Worm (Caenorhabditis elegans): Measurements from ENCODE around the gene let-413.

DNA sequence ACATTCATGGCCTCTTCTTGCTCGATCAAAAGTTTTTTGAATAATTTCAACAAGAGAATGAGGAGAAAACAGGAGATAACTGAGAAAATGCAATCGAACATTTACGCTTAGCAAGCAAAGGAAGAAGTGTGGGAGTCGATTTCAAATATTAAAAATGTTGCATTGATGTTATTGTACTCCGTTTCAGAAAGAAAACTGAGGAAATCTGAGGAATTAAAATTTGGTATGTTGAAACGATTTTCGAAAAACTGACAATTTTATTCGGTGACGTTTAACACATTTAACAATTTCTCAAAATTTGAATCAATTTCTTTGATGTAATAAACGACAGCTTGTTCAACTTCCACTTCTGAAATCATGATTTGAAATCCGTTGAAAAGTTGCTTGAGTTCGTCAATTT is 23.0 kb downstream of the let-413 start, which contains the start of gene F26D11.13:
- no peak for TF ChIP-seq skn-1 (tag; optimal IDR thresholded peaks at IDR 0.05)
- no peak for TF ChIP-seq elt-1 (tag; optimal IDR thresholded peaks at IDR 0.05)
- TF ChIP-seq lin-13 (GFP tag; optimal IDR thresholded peaks at IDR 0.05), result no peak
- TF ChIP-seq unc-39 (tag; optimal IDR thresholded peaks at IDR 0.05), result no peak
- TF ChIP-seq lin-39 (tag; optimal IDR thresholded peaks at IDR 0.05), result no peak

Data from whole organism, L2 larva.